Fruit fly (Drosophila melanogaster) whole organism, embryonic: Measurements from ENCODE around the gene CG46397.
A peak's percentile ranks its signal among the peaks of the same experiment; 100 is the strongest.

Experiments used
- CG10267 ChIP-seq: fragments of 200-800 bp; sonication (Bioruptor generic); optimal IDR thresholded peaks from 2 replicates; lab custom pipeline; 2018; ENCODE audit warnings: missing biosample characterization, mild to moderate bottlenecking, missing genetic modification characterization, moderate library complexity
- CG13287 ChIP-seq: fragments of 200-800 bp; sonication (Bioruptor generic); IDR thresholded peaks from 2 replicates; pipeline ENCODE4 v1.3.6; 2022; ENCODE audit warnings: missing biosample characterization, missing genetic modification characterization; ENCODE audit not compliant: partially characterized antibody
- CG13894 ChIP-seq: fragments of 200-800 bp; sonication (Bioruptor generic); optimal IDR thresholded peaks from 3 replicates; lab custom pipeline; 2018; ENCODE audit warnings: missing biosample characterization, mild to moderate bottlenecking, missing genetic modification characterization, moderate library complexity
- CG14710 ChIP-seq: fragments of 200-800 bp; sonication (Bioruptor generic); optimal IDR thresholded peaks from 3 replicates; lab custom pipeline; 2019; ENCODE audit warnings: missing biosample characterization, mild to moderate bottlenecking, missing genetic modification characterization, moderate library complexity
- CG15514 ChIP-seq: fragments of 200-800 bp; sonication (Bioruptor generic); optimal IDR thresholded peaks from 3 replicates; lab custom pipeline; 2017; ENCODE audit warnings: missing biosample characterization, missing genetic modification characterization, mild to moderate bottlenecking, moderate library complexity, missing genetic modification reagents
- CG15696 ChIP-seq: fragments of 200-800 bp; sonication (Bioruptor generic); optimal IDR thresholded peaks from 2 replicates; lab custom pipeline; 2019; ENCODE audit warnings: missing biosample characterization, mild to moderate bottlenecking, missing genetic modification characterization, moderate library complexity
- CG1602 ChIP-seq: fragments of 200-800 bp; sonication (Bioruptor generic); optimal IDR thresholded peaks from 3 replicates; lab custom pipeline; 2016; ENCODE audit warnings: missing biosample characterization, missing genetic modification characterization
- CG17829 ChIP-seq: fragments of 200-800 bp; optimal IDR thresholded peaks from 2 replicates; lab custom pipeline; 2019; ENCODE audit warnings: missing biosample characterization, mild to moderate bottlenecking, missing genetic modification characterization, moderate library complexity
- CG17912 ChIP-seq: fragments of 200-800 bp; sonication (Bioruptor generic); optimal IDR thresholded peaks from 2 replicates; lab custom pipeline; 2018; ENCODE audit warnings: missing biosample characterization, mild to moderate bottlenecking, missing genetic modification characterization
- CG18476 ChIP-seq: fragments of 200-800 bp; sonication (Bioruptor generic); optimal IDR thresholded peaks from 2 replicates; lab custom pipeline; 2016; ENCODE audit warnings: missing biosample characterization, mild to moderate bottlenecking, missing genetic modification characterization
- CG2116 ChIP-seq: fragments of 200-800 bp; sonication (Bioruptor generic); optimal IDR thresholded peaks from 3 replicates; lab custom pipeline; 2018; ENCODE audit warnings: missing biosample characterization, mild to moderate bottlenecking, missing genetic modification characterization
- CG30431 ChIP-seq: fragments of 200-800 bp; sonication (Bioruptor generic); optimal IDR thresholded peaks from 2 replicates; lab custom pipeline; 2017; ENCODE audit warnings: missing biosample characterization, missing genetic modification characterization
- CG32532 ChIP-seq: fragments of 200-800 bp; sonication (Bioruptor generic); IDR thresholded peaks from 2 replicates; pipeline ENCODE4 v1.3.6; 2022; ENCODE audit warnings: missing biosample characterization, missing genetic modification characterization
- CG3838 ChIP-seq: fragments of 200-800 bp; sonication (Bioruptor generic); optimal IDR thresholded peaks from 3 replicates; lab custom pipeline; 2016; ENCODE audit warnings: missing biosample characterization, missing genetic modification characterization
- CG4360 ChIP-seq: fragments of 200-800 bp; sonication (Bioruptor generic); IDR thresholded peaks from 2 replicates; pipeline ENCODE4 v1.3.6; 2022; ENCODE audit warnings: missing biosample characterization, missing genetic modification characterization
- CG4707 ChIP-seq: fragments of 200-800 bp; sonication (Bioruptor generic); optimal IDR thresholded peaks from 2 replicates; lab custom pipeline; 2018; ENCODE audit warnings: missing biosample characterization, mild to moderate bottlenecking, missing genetic modification characterization, moderate library complexity
- CG6272 ChIP-seq: fragments of 200-800 bp; sonication (Bioruptor generic); IDR thresholded peaks from 2 replicates; pipeline ENCODE4 v1.3.6; 2022; ENCODE audit warnings: missing biosample characterization, missing genetic modification characterization
- CG6791 ChIP-seq: fragments of 200-800 bp; sonication (Bioruptor generic); IDR thresholded peaks from 3 replicates; pipeline ENCODE4 v1.3.6; 2022; ENCODE audit warnings: missing biosample characterization, missing genetic modification characterization; ENCODE audit not compliant: partially characterized antibody
- CG7745 ChIP-seq: fragments of 200-800 bp; sonication (Bioruptor generic); optimal IDR thresholded peaks from 2 replicates; lab custom pipeline; 2018; ENCODE audit warnings: missing biosample characterization, mild to moderate bottlenecking, missing genetic modification characterization, moderate library complexity
- CG8478 ChIP-seq: fragments of >200 bp; optimal IDR thresholded peaks from 2 replicates; lab custom pipeline; 2018
- CG9727 ChIP-seq: fragments of 200-800 bp; sonication (Bioruptor generic); optimal IDR thresholded peaks from 3 replicates; lab custom pipeline; 2017; ENCODE audit warnings: missing biosample characterization, mild to moderate bottlenecking, missing genetic modification characterization
- ERR ChIP-seq: fragments of 200-800 bp; sonication (Bioruptor generic); optimal IDR thresholded peaks from 2 replicates; lab custom pipeline; 2016; ENCODE audit warnings: missing biosample characterization, missing genetic modification characterization
- Hmx ChIP-seq: fragments of 200-800 bp; sonication (Bioruptor generic); optimal IDR thresholded peaks from 2 replicates; lab custom pipeline; 2016; ENCODE audit warnings: missing biosample characterization, missing genetic modification characterization
- Jarid2 ChIP-seq: fragments of 200-800 bp; sonication (Bioruptor generic); optimal IDR thresholded peaks from 3 replicates; lab custom pipeline; 2017; ENCODE audit warnings: mild to moderate bottlenecking, missing biosample characterization, missing genetic modification reagents, missing genetic modification characterization
- Oaz ChIP-seq: fragments of 200-800 bp; sonication (Bioruptor generic); IDR thresholded peaks from 2 replicates; pipeline ENCODE4 v1.3.6; 2022; ENCODE audit warnings: missing biosample characterization, missing genetic modification characterization
- Rfx ChIP-seq: fragments of 200-800 bp; sonication (Bioruptor generic); IDR thresholded peaks from 2 replicates; pipeline ENCODE4 v1.3.6; 2022; ENCODE audit warnings: missing biosample characterization, missing genetic modification characterization
- Six4 ChIP-seq: fragments of 200-800 bp; sonication (Bioruptor generic); optimal IDR thresholded peaks from 2 replicates; lab custom pipeline; 2016; ENCODE audit warnings: missing biosample characterization, missing genetic modification characterization
- Xbp1 ChIP-seq: fragments of 200-800 bp; sonication (Bioruptor generic); optimal IDR thresholded peaks from 3 replicates; lab custom pipeline; 2016; ENCODE audit warnings: missing biosample characterization, mild to moderate bottlenecking, missing genetic modification characterization
- amos ChIP-seq: fragments of 200-800 bp; sonication (Bioruptor generic); IDR thresholded peaks from 2 replicates; pipeline ENCODE4 v1.3.6; 2022; ENCODE audit warnings: missing biosample characterization, missing genetic modification characterization; ENCODE audit not compliant: partially characterized antibody
- ash1 ChIP-seq: fragments of 200-800 bp; sonication (Bioruptor generic); optimal IDR thresholded peaks from 2 replicates; lab custom pipeline; 2018; ENCODE audit warnings: missing biosample characterization, mild to moderate bottlenecking, missing genetic modification characterization
- bigmax ChIP-seq: fragments of 200-800 bp; sonication (Bioruptor generic); optimal IDR thresholded peaks from 2 replicates; lab custom pipeline; 2018; ENCODE audit warnings: missing biosample characterization, mild to moderate bottlenecking, missing genetic modification characterization
- cg ChIP-seq: fragments of 200-800 bp; sonication (Bioruptor generic); optimal IDR thresholded peaks from 3 replicates; lab custom pipeline; 2019; ENCODE audit warnings: missing biosample characterization, mild to moderate bottlenecking, missing genetic modification characterization, moderate library complexity
- chif ChIP-seq, 2 experiments: fragments of 200-800 bp; sonication (Bioruptor generic); optimal IDR thresholded peaks; 3 replicates each; lab custom pipeline; 2016; ENCODE audit warnings: missing biosample characterization in 2 of 2, missing genetic modification characterization in 2 of 2
- da ChIP-seq: fragments of 200-800 bp; sonication (Bioruptor generic); optimal IDR thresholded peaks from 2 replicates; lab custom pipeline; 2016; ENCODE audit warnings: missing biosample characterization, missing genetic modification characterization
- gem ChIP-seq: fragments of 200-800 bp; sonication (Bioruptor generic); optimal IDR thresholded peaks from 2 replicates; lab custom pipeline; 2019; ENCODE audit warnings: missing biosample characterization, mild to moderate bottlenecking, missing genetic modification characterization, moderate library complexity
- her ChIP-seq: fragments of 200-800 bp; sonication (Bioruptor generic); optimal IDR thresholded peaks from 2 replicates; lab custom pipeline; 2016; ENCODE audit warnings: missing biosample characterization, missing genetic modification characterization
- hth ChIP-seq: fragments of >200 bp; optimal IDR thresholded peaks from 2 replicates; lab custom pipeline; 2017; ENCODE audit warnings: inconsistent platforms
- ind ChIP-seq: fragments of 200-800 bp; sonication (Bioruptor generic); optimal IDR thresholded peaks from 3 replicates; lab custom pipeline; 2016; ENCODE audit warnings: missing biosample characterization, missing genetic modification characterization
- lab ChIP-seq: fragments of 200-800 bp; sonication (Bioruptor generic); optimal IDR thresholded peaks from 3 replicates; lab custom pipeline; 2017; ENCODE audit warnings: missing biosample characterization, missing genetic modification characterization, mild to moderate bottlenecking, moderate library complexity, missing genetic modification reagents
- lmd ChIP-seq: fragments of 200-800 bp; sonication (Bioruptor generic); IDR thresholded peaks from 2 replicates; pipeline ENCODE4 v1.3.6; 2022; ENCODE audit warnings: missing biosample characterization, missing genetic modification characterization
- nmo ChIP-seq: fragments of 200-800 bp; sonication (Bioruptor generic); optimal IDR thresholded peaks from 2 replicates; lab custom pipeline; 2018; ENCODE audit warnings: missing biosample characterization, mild to moderate bottlenecking, missing genetic modification characterization, moderate library complexity
- org-1 ChIP-seq: fragments of 200-800 bp; sonication (Bioruptor generic); optimal IDR thresholded peaks from 2 replicates; lab custom pipeline; 2017; ENCODE audit warnings: missing biosample characterization, missing genetic modification characterization
- p53 ChIP-seq: fragments of 200-800 bp; sonication (Bioruptor generic); optimal IDR thresholded peaks from 2 replicates; lab custom pipeline; 2016; ENCODE audit warnings: missing biosample characterization, missing genetic modification characterization
- pan ChIP-seq, 4 experiments: fragments of >200 bp in 3 of 4; fragments of 200-800 bp in 1 of 4; sonication (Bioruptor generic) in 1 of 4; optimal IDR thresholded peaks in 3 of 4; IDR thresholded peaks in 1 of 4; 2 replicates each; pipeline versions ENCODE4 v1.3.6 to Lab custom; 2017 to 2022; ENCODE audit warnings: missing biosample characterization in 2 of 4, missing genetic modification characterization in 2 of 4, mixed read lengths in 1 of 4
- rib ChIP-seq: fragments of 200-800 bp; sonication (Bioruptor generic); IDR thresholded peaks from 2 replicates; pipeline ENCODE4 v1.3.6; 2022; ENCODE audit warnings: missing biosample characterization, missing genetic modification characterization
- run ChIP-seq: fragments of 200-800 bp; sonication (Bioruptor generic); optimal IDR thresholded peaks from 3 replicates; lab custom pipeline; 2018; ENCODE audit warnings: missing biosample characterization, mild to moderate bottlenecking, missing genetic modification characterization
- tll ChIP-seq, 2 experiments: fragments of 200-800 bp in 1 of 2; fragments of >200 bp in 1 of 2; sonication (Bioruptor generic) in 1 of 2; optimal IDR thresholded peaks; 2 replicates each; lab custom pipeline; 2017 to 2019; ENCODE audit warnings: missing biosample characterization in 2 of 2, missing genetic modification characterization in 2 of 2, mild to moderate bottlenecking in 1 of 2, moderate library complexity in 1 of 2
- tx ChIP-seq: fragments of 200-800 bp; sonication (Bioruptor generic); optimal IDR thresholded peaks from 2 replicates; lab custom pipeline; 2016; ENCODE audit warnings: missing biosample characterization, missing genetic modification characterization
- unc-4 ChIP-seq: fragments of 200-800 bp; sonication (Bioruptor generic); IDR thresholded peaks from 2 replicates; pipeline ENCODE4 v1.3.6; 2022; ENCODE audit warnings: missing biosample characterization, missing genetic modification characterization; ENCODE audit not compliant: partially characterized antibody
- yki ChIP-seq: fragments of >200 bp; optimal IDR thresholded peaks from 3 replicates; lab custom pipeline; 2018

Gene CG46397

DNA sequence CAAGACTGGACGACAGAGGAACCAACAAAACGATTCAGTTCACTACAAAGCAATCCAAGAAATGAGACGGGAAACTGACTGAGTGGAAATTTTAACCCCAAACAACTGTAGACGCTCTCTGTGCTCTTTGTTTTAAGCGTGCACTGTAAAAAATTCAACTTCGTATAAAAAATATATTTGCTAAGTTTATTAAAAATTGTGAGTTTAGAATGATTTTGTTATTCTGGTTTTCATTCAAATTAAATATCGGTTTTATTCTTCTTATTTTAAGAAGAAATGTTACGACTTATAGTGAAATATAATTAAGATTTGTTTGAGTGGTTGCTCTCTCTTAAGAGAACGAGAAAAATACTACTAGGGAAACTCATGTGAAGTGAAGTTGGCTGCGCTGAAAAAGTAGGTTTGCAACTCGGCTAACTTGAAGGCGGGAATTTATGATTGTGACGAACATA is 11.0 kb downstream of the CG46397 start (continued):
- peak; percentile 94 for TF ChIP-seq nmo (GFP tag; lab: Kevin White, UChicago)
- TF ChIP-seq Xbp1 (GFP tag; lab: Kevin White, UChicago): peak; percentile 99
- TF ChIP-seq CG18476 (GFP tag; lab: Kevin White, UChicago): peak; percentile 88
- peak; percentile 97 for TF ChIP-seq CG32532
- TF ChIP-seq CG1602: peak; percentile 94
- TF ChIP-seq unc-4 (GFP tag; lab: Robert Waterston, UW): no peak; the same call in 1 of the 2 replicates
- peak; percentile 94 for TF ChIP-seq CG14710 (tag; lab: Kevin White, UChicago)
- TF ChIP-seq Jarid2 (GFP tag; lab: Kevin White, UChicago): peak; percentile 63
- peak; percentile 98 for TF ChIP-seq gem (tag; lab: Kevin White, UChicago)
- TF ChIP-seq hth: no peak
- peak; percentile 83 for TF ChIP-seq CG15696 (tag; lab: Kevin White, UChicago)
- TF ChIP-seq CG3838 (GFP tag; lab: Kevin White, UChicago): peak; percentile 92
- no peak for TF ChIP-seq cg (GFP tag; lab: Kevin White, UChicago)
- peak; percentile 86 for TF ChIP-seq p53 (GFP tag; lab: Kevin White, UChicago)
- TF ChIP-seq CG17829: peak; percentile 96
- peak; percentile 94 for TF ChIP-seq lab (GFP tag; lab: Kevin White, UChicago)
- TF ChIP-seq CG6272: peak; percentile 97
- peak; percentile 32; the same call in 1 of the 2 replicates for TF ChIP-seq amos (GFP tag; lab: Robert Waterston, UW)
- TF ChIP-seq Oaz (GFP tag; lab: Robert Waterston, UW): peak; percentile 93
- TF ChIP-seq CG2116 (GFP tag; lab: Kevin White, UChicago): peak; percentile 80
- peak; percentile 94 for TF ChIP-seq CG10267 (tag; lab: Kevin White, UChicago)
- peak; percentile 82 for TF ChIP-seq CG30431
- peak; percentile 45; the same call in 1 of the 2 replicates for TF ChIP-seq CG13287 (GFP tag; lab: Robert Waterston, UW)
- peak; percentile 97 for TF ChIP-seq lmd (GFP tag; lab: Robert Waterston, UW)
- TF ChIP-seq ind (GFP tag; lab: Kevin White, UChicago): peak; percentile 91
- TF ChIP-seq CG4707 (GFP tag; lab: Kevin White, UChicago): peak; percentile 85
- no peak; the same call in 2 of the 3 replicates for TF ChIP-seq CG6791 (GFP tag; lab: Robert Waterston, UW)
- TF ChIP-seq da (GFP tag; lab: Kevin White, UChicago): peak; percentile 66
- peak; percentile 42 for TF ChIP-seq bigmax (GFP tag; lab: Kevin White, UChicago)
- peak; percentile 51 for TF ChIP-seq ash1
- peak; percentile 96 for TF ChIP-seq Rfx (GFP tag; lab: Robert Waterston, UW)
- TF ChIP-seq CG15514 (GFP tag; lab: Kevin White, UChicago): peak; percentile 88
- TF ChIP-seq pan (optimal IDR thresholded peaks at IDR 0.05; lab: Kevin White, UChicago): no peak
- peak in 1 of 2 experiments; percentile 99 for TF ChIP-seq pan (GFP tag; optimal IDR thresholded peaks at IDR 0.05 in 1 of 2, IDR thresholded peaks at IDR 0.05 in 1 of 2)
- TF ChIP-seq ERR: peak; percentile 79
- TF ChIP-seq Hmx (GFP tag; lab: Kevin White, UChicago): peak; percentile 81
- peak; percentile 91 for TF ChIP-seq org-1
- TF ChIP-seq tll (GFP tag; optimal IDR thresholded peaks at IDR 0.05; lab: Kevin White, UChicago): peak in 1 of 2 experiments; percentile 27
- TF ChIP-seq tx (GFP tag; lab: Kevin White, UChicago): peak; percentile 92
- peak; percentile 90 to 94 for TF ChIP-seq chif (GFP tag; optimal IDR thresholded peaks at IDR 0.05; lab: Kevin White, UChicago)
- TF ChIP-seq CG7745 (tag; lab: Kevin White, UChicago): peak; percentile 93
- TF ChIP-seq run (tag; lab: Kevin White, UChicago): peak; percentile 98
- no peak for TF ChIP-seq yki (lab: Kevin White, UChicago)
- peak; percentile 83 for TF ChIP-seq her (GFP tag; lab: Kevin White, UChicago)
- TF ChIP-seq CG9727 (GFP tag; lab: Kevin White, UChicago): peak; percentile 96
- TF ChIP-seq rib (GFP tag; lab: Robert Waterston, UW): peak; percentile 93
- peak; percentile 93 for TF ChIP-seq Six4
- no peak for TF ChIP-seq CG8478 (lab: Kevin White, UChicago)
- TF ChIP-seq CG4360 (GFP tag; lab: Robert Waterston, UW): peak; percentile 84
- TF ChIP-seq CG13894: no peak
- peak; percentile 95 for TF ChIP-seq CG17912 (GFP tag; lab: Kevin White, UChicago)
